Fruit fly (Drosophila melanogaster): ENCODE data around the gene jvl.
A peak's percentile ranks its signal among the peaks of the same experiment; 100 is the strongest.

The jvl gene

DNA sequence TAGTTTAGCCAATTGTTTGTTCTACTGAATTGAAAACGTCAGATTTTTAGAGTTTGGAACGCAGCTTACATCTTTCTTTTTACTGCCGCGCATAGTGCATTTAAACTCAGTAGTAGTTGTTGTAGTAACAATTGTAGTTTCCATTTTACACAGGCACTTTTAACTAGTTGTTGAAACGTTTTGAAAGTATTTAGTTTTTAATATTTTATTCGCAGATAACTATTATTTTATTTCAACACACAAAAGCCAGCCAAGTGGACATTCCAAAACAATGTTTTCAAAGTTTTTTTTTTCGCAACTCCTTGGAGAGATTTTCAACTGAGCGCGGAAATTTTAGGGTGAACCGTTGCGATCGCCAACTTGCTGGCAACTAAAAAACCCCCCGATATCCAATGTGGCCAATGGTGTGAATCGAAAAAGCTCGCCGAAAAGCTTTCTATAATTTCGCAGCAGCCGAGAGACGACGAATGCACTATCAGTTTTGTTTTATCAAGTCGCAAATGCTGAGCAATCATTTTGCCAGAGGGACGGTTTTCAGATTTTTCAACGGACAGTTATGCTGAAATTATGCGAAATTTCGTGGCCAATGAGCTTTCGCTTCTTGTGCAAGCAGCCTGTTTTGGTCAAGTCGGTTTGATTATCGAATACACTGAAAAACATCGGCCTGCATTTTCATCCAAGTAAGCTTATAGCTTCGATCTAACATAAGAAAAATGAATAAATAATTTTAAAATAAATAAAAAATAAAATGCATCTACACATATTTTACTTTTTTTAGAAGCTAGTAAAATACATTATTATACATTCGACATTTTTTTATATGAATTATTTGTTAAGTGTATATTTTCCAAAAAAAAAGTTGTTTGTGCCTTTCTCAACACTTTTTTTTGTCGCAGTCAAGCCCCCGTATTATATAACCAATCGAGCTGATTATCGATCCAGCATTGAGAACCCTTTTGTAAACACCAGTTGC is 12.4 kb upstream of the jvl start (continued):
- TF ChIP-seq CG8359 (GFP tag; optimal IDR thresholded peaks at IDR 0.05; ENCODE audit: borderline replicate concordance), result no peak
- no peak for TF ChIP-seq crp (GFP tag; optimal IDR thresholded peaks at IDR 0.05)
- no peak for TF ChIP-seq Optix (GFP tag; IDR thresholded peaks at IDR 0.05)
- TF ChIP-seq tap (tag; optimal IDR thresholded peaks at IDR 0.05), result peak; percentile 63
- peak; percentile 24 for TF ChIP-seq psq (GFP tag; optimal IDR thresholded peaks at IDR 0.05)
- peak; percentile 26 for TF ChIP-seq Nf-YB (GFP tag; optimal IDR thresholded peaks at IDR 0.05)
- TF ChIP-seq Dll (GFP tag; IDR thresholded peaks at IDR 0.05; ENCODE audit: partially characterized antibody), result 0 out of 4 replicates have a peak, but pooled peaks have one; percentile 12
- peak; percentile 35 for TF ChIP-seq gcm (GFP tag; optimal IDR thresholded peaks at IDR 0.05)
- TF ChIP-seq D19A (tag; optimal IDR thresholded peaks at IDR 0.05), result peak; percentile 45
- TF ChIP-seq az2 (GFP tag; optimal IDR thresholded peaks at IDR 0.05), result peak; percentile 37
- peak; percentile 63 for TF ChIP-seq Med (GFP tag)
- no peak for TF ChIP-seq tx (GFP tag; optimal IDR thresholded peaks at IDR 0.05)
- TF ChIP-seq CG7745 (tag; optimal IDR thresholded peaks at IDR 0.05), result no peak
- no peak for TF ChIP-seq p53 (GFP tag; optimal IDR thresholded peaks at IDR 0.05)
- TF ChIP-seq esg (GFP tag; conservative IDR thresholded peaks at IDR 0.05), result peak; percentile 68
- TF ChIP-seq zen (tag; optimal IDR thresholded peaks at IDR 0.05), result peak; percentile 18
- peak; percentile 48 for TF ChIP-seq CG3281 (GFP tag; optimal IDR thresholded peaks at IDR 0.05)
- TF ChIP-seq schlank (tag; optimal IDR thresholded peaks at IDR 0.05), result no peak
- TF ChIP-seq CG32772 (GFP tag; IDR thresholded peaks at IDR 0.05), result 0 out of 2 replicates have a peak, but pooled peaks have one; percentile 21
- TF ChIP-seq unpg (GFP tag; optimal IDR thresholded peaks at IDR 0.05), result peak; percentile 59
- TF ChIP-seq tgo (GFP tag; IDR thresholded peaks at IDR 0.05), result peak; percentile 60; the same call in 2 of the 3 replicates
- peak; percentile 69; the same call in 1 of the 2 replicates for TF ChIP-seq CG32767 (GFP tag; IDR thresholded peaks at IDR 0.05)
- peak; percentile 37 for TF ChIP-seq CG15514 (GFP tag; optimal IDR thresholded peaks at IDR 0.05)
- peak; percentile 45 for TF ChIP-seq Hr3 (GFP tag; optimal IDR thresholded peaks at IDR 0.05)
- TF ChIP-seq ap (GFP tag; IDR thresholded peaks at IDR 0.05), result peak; percentile 48
- peak; percentile 16; the same call in 1 of the 3 replicates for TF ChIP-seq B-H1 (GFP tag; IDR thresholded peaks at IDR 0.05)
- peak; percentile 71 for TF ChIP-seq CG12391 (tag; optimal IDR thresholded peaks at IDR 0.05)
- peak; percentile 53 for TF ChIP-seq CG17385 (GFP tag; optimal IDR thresholded peaks at IDR 0.05)
- peak; percentile 57; the same call in 1 of the 3 replicates for TF ChIP-seq CG14050 (GFP tag; IDR thresholded peaks at IDR 0.05)
- TF ChIP-seq Chrac-16 (GFP tag; optimal IDR thresholded peaks at IDR 0.05), result peak; percentile 4
- peak; percentile 66 for TF ChIP-seq CG17829 (tag; optimal IDR thresholded peaks at IDR 0.05)
- peak; percentile 40 for TF ChIP-seq Fer1 (GFP tag; optimal IDR thresholded peaks at IDR 0.05)
- TF ChIP-seq CG13424 (tag; optimal IDR thresholded peaks at IDR 0.05), result peak; percentile 74
- peak; percentile 18 for TF ChIP-seq CG5245 (GFP tag; optimal IDR thresholded peaks at IDR 0.05)
- no peak for TF ChIP-seq pita (GFP tag; optimal IDR thresholded peaks at IDR 0.05)
- TF ChIP-seq PHDP (tag; optimal IDR thresholded peaks at IDR 0.05), result peak; percentile 66
- no peak for TF ChIP-seq ftz-f1 (GFP tag; optimal IDR thresholded peaks at IDR 0.05)
- TF ChIP-seq Oaz (GFP tag; IDR thresholded peaks at IDR 0.05), result 0 out of 2 replicates have a peak, but pooled peaks have one; percentile 31
- TF ChIP-seq chinmo (GFP tag; IDR thresholded peaks at IDR 0.05; ENCODE audit: partially characterized antibody), result 0 out of 4 replicates have a peak, but pooled peaks have one; percentile 20
- peak; percentile 69 for TF ChIP-seq Sox100B (GFP tag; optimal IDR thresholded peaks at IDR 0.05)
- peak; percentile 54 for TF ChIP-seq fd96Cb (tag; optimal IDR thresholded peaks at IDR 0.05)
- TF ChIP-seq CG13894 (tag; optimal IDR thresholded peaks at IDR 0.05), result peak; percentile 62
- TF ChIP-seq CG31224 (GFP tag; IDR thresholded peaks at IDR 0.05), result no peak
- TF ChIP-seq kah (GFP tag; optimal IDR thresholded peaks at IDR 0.05), result peak; percentile 2
- peak; percentile 33 for TF ChIP-seq CG12104 (GFP tag; optimal IDR thresholded peaks at IDR 0.05)
- TF ChIP-seq dimm (GFP tag; IDR thresholded peaks at IDR 0.05), result no peak
- peak; percentile 18 for TF ChIP-seq CG2120 (GFP tag; optimal IDR thresholded peaks at IDR 0.05)

Data from whole organism, embryonic.